Fruit fly (Drosophila melanogaster): ENCODE results near the gene CG34377.

The CG34377 gene

DNA sequence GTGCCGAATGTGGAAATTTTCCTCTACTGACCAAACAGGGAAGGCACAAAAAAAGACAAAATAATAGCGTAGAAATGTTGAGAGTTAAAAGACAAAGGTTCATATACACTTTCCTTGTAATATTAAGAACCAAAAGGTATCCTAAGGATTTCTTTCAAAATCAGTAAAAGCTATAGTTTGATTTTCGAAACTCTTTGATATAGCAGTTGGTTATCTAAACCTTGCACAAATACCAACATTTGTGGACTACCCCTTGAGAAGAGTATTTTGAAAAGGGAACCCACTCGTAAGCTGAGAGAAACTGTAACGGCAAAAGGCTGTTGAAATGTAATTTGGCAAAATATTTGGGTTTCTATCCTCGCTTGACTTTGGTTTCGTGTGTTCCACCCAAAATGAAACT is 54.1 kb downstream of the CG34377 start:
- TF ChIP-seq sage (GFP tag; optimal IDR thresholded peaks at IDR 0.05) (no peak), Myc (optimal IDR thresholded peaks at IDR 0.05) (no peak), tai (GFP tag; optimal IDR thresholded peaks at IDR 0.05) (no peak), Dfd (GFP tag; optimal IDR thresholded peaks at IDR 0.05) (no peak), OdsH (GFP tag; optimal IDR thresholded peaks at IDR 0.05) (no peak), dsf (GFP tag; optimal IDR thresholded peaks at IDR 0.05; ENCODE audit: borderline replicate concordance) (no peak), psq (GFP tag; optimal IDR thresholded peaks at IDR 0.05) (no peak), dmrt93B (GFP tag; optimal IDR thresholded peaks at IDR 0.05) (no peak), Hr78 (GFP tag; optimal IDR thresholded peaks at IDR 0.05) (no peak), Jra (GFP tag; optimal IDR thresholded peaks at IDR 0.05) (no peak), CG32264 (GFP tag; optimal IDR thresholded peaks at IDR 0.05) (no peak), Vsx2 (GFP tag; optimal IDR thresholded peaks at IDR 0.05; ENCODE audit: partially characterized antibody) (no peak), sv (GFP tag; optimal IDR thresholded peaks at IDR 0.05) (no peak), CG9705 (GFP tag; optimal IDR thresholded peaks at IDR 0.05) (no peak), Hr83 (GFP tag; optimal IDR thresholded peaks at IDR 0.05; ENCODE audit: poor library complexity, severe bottlenecking) (no peak)

DNA sequence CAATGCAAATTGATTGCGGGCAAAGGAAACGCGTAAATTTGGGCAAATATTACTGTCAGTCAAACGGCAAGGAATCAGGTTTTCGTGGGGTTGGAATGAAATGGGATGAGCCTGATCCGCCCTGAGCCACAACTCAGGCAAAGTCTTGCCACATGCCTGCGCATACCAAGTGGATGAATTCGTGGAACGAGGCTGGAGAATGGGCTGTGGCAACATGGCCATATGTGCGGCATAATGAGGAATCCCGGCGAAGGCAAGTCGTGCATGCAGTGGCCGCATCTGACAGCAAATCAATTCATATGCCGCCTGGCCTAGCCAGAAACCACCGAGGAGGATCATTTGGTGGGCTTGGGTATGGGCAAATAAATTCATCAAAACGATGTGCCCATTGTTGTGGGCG is 55.0 kb downstream of the CG34377 start:
- no peak for TF ChIP-seq br (GFP tag; optimal IDR thresholded peaks at IDR 0.05)
- no peak for TF ChIP-seq dl (GFP tag; optimal IDR thresholded peaks at IDR 0.05; ENCODE audit: insufficient read depth in 1 of 2, partially characterized antibody in 2 of 2)
- no peak for TF ChIP-seq h (GFP tag; optimal IDR thresholded peaks at IDR 0.05)
- no peak for TF ChIP-seq woc (GFP tag; optimal IDR thresholded peaks at IDR 0.05)
- TF ChIP-seq foxo (GFP tag; optimal IDR thresholded peaks at IDR 0.05) = no peak
- TF ChIP-seq sage (GFP tag; optimal IDR thresholded peaks at IDR 0.05) = no peak

DNA sequence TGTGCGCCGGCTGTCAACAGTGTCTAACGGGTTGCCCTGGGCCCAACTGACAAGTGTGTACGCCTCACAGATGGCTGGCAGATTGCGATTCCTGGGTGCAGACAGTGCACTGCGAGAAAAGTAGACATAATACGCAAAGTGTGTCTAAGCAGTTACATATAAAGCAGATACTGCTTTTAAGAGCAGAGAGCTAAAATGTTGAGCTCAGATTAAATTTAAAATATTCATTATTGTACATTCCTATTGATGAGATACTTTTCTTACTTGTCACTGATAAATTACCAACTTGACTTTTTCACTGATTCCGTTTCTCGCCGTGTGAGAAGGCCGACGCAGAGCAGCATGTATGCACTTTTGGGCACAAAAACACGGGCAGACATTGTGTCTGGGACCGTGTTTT is 56.6 kb downstream of the CG34377 start:
- TF ChIP-seq h (GFP tag; optimal IDR thresholded peaks at IDR 0.05) = peak; percentile 24
- peak; percentile 7 for TF ChIP-seq HLH106 (tag; optimal IDR thresholded peaks at IDR 0.05)
- TF ChIP-seq ey (GFP tag; optimal IDR thresholded peaks at IDR 0.05) = no peak
- TF ChIP-seq rgr (GFP tag; optimal IDR thresholded peaks at IDR 0.05) = no peak
- no peak for TF ChIP-seq dl (GFP tag; optimal IDR thresholded peaks at IDR 0.05; ENCODE audit: insufficient read depth in 1 of 2, partially characterized antibody in 2 of 2)
- TF ChIP-seq Hr78 (GFP tag; optimal IDR thresholded peaks at IDR 0.05) = no peak
- no peak for TF ChIP-seq CrebA (GFP tag; optimal IDR thresholded peaks at IDR 0.05; ENCODE audit: borderline replicate concordance)
- peak in 1 of 2 experiments; percentile 13 for TF ChIP-seq foxo (GFP tag; optimal IDR thresholded peaks at IDR 0.05)
- no peak for TF ChIP-seq br (GFP tag; optimal IDR thresholded peaks at IDR 0.05)
- no peak for TF ChIP-seq Jra (GFP tag; optimal IDR thresholded peaks at IDR 0.05)
- TF ChIP-seq pan (optimal IDR thresholded peaks at IDR 0.05) = no peak
- no peak for TF ChIP-seq GATAd (GFP tag; optimal IDR thresholded peaks at IDR 0.05)
- no peak for TF ChIP-seq Abd-B (GFP tag; optimal IDR thresholded peaks at IDR 0.05)
- no peak for TF ChIP-seq sv (GFP tag; optimal IDR thresholded peaks at IDR 0.05)
- no peak for TF ChIP-seq fru (GFP tag; optimal IDR thresholded peaks at IDR 0.05)
- TF ChIP-seq Hr83 (GFP tag; optimal IDR thresholded peaks at IDR 0.05; ENCODE audit: poor library complexity, severe bottlenecking) = no peak
- no peak for TF ChIP-seq OdsH (GFP tag; optimal IDR thresholded peaks at IDR 0.05)

DNA sequence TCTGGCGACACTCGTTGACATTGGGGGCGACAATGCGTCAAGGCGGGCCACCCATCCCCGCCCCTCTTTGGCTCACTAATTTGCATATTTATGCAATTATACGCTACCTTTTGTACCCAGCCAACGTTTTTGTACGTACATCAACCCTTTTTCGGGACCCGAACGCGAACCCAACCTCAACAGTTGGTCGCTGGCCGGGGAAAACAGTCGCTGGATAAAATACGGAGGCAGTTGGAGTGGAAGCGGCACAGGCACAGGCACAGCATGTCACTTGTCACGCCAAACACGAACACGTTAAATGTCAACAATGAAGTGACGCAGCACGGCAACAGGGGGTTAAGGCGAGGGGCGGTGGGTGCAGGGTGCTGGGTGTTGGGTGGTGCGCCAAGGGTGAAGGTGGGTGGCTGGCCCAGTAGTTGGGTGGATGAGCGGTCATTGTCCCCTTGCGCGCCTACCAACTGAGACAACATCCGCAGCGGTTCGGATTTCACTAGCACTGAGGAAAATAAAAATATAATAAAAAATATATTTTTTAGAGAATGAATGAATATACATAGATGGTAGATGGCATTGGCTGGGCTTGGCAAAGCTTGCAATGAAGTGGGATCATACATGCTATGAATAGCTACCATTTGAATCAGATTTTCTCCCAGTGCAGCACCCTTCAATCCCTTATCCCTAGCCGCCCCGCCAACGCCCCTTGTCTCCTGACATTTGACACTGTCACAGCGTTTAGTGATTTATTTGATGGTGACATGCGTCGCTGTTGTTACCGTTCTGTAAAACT is 63.0 kb downstream of the CG34377 start:
- TF ChIP-seq Hr83 (GFP tag; optimal IDR thresholded peaks at IDR 0.05; ENCODE audit: poor library complexity, severe bottlenecking) = no peak
- no peak for TF ChIP-seq OdsH (GFP tag; optimal IDR thresholded peaks at IDR 0.05)
- TF ChIP-seq woc (GFP tag; optimal IDR thresholded peaks at IDR 0.05) = no peak
- peak in 1 of 2 experiments; percentile 20 for TF ChIP-seq foxo (GFP tag; optimal IDR thresholded peaks at IDR 0.05)
- no peak for TF ChIP-seq HLH106 (tag; optimal IDR thresholded peaks at IDR 0.05)
- no peak for TF ChIP-seq ey (GFP tag; optimal IDR thresholded peaks at IDR 0.05)
- no peak for TF ChIP-seq br (GFP tag; optimal IDR thresholded peaks at IDR 0.05)

DNA sequence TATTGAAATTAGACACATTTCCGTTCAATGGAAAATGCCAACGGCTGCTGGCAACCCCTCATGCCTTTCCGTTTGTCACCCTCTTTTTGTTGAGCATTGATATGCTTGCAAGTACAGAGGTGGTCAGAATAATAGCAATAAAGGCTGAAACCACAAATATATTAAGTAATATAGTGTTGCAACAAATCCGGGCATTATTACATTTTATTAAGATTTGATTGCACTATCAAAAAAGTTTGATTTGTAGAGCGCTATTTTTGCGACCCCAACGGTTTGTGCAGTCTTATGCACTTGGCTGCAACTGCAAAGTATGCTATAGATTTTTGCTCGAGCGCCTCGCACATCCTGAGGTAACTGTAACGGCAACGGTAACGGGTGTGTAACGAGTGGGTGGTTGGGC is 63.7 kb downstream of the CG34377 start:
- no peak for TF ChIP-seq usp (GFP tag; optimal IDR thresholded peaks at IDR 0.05)
- peak; percentile 11 for TF ChIP-seq CG9705 (GFP tag; optimal IDR thresholded peaks at IDR 0.05)
- no peak for TF ChIP-seq tai (GFP tag; optimal IDR thresholded peaks at IDR 0.05)
- TF ChIP-seq Rel (GFP tag; optimal IDR thresholded peaks at IDR 0.05) = no peak
- no peak for TF ChIP-seq Rel (tag; optimal IDR thresholded peaks at IDR 0.05)
- peak; percentile 47 for TF ChIP-seq Hnf4 (GFP tag; optimal IDR thresholded peaks at IDR 0.05)
- peak; percentile 57 for TF ChIP-seq rgr (GFP tag; optimal IDR thresholded peaks at IDR 0.05)
- peak; percentile 37 for TF ChIP-seq HLH106 (tag; optimal IDR thresholded peaks at IDR 0.05)
- peak; percentile 40 for TF ChIP-seq Sp1 (GFP tag; optimal IDR thresholded peaks at IDR 0.05)
- TF ChIP-seq sage (GFP tag; optimal IDR thresholded peaks at IDR 0.05) = no peak
- no peak for TF ChIP-seq CrebA (GFP tag; optimal IDR thresholded peaks at IDR 0.05; ENCODE audit: borderline replicate concordance)
- no peak for TF ChIP-seq Hr78 (GFP tag; optimal IDR thresholded peaks at IDR 0.05)
- TF ChIP-seq OdsH (GFP tag; optimal IDR thresholded peaks at IDR 0.05) = peak; percentile 41
- TF ChIP-seq ey (GFP tag; optimal IDR thresholded peaks at IDR 0.05) = peak; percentile 70
- peak; percentile 72 for TF ChIP-seq h (GFP tag; optimal IDR thresholded peaks at IDR 0.05)
- peak; percentile 30 for TF ChIP-seq psq (GFP tag; optimal IDR thresholded peaks at IDR 0.05)
- TF ChIP-seq foxo (GFP tag; optimal IDR thresholded peaks at IDR 0.05) = peak in 1 of 2 experiments; percentile 69
- no peak for TF ChIP-seq lola (GFP tag; optimal IDR thresholded peaks at IDR 0.05)
- TF ChIP-seq br (GFP tag; optimal IDR thresholded peaks at IDR 0.05) = peak; percentile 52
- peak; percentile 29 for TF ChIP-seq brk (GFP tag; optimal IDR thresholded peaks at IDR 0.05)
- peak; percentile 57 for TF ChIP-seq fru (GFP tag; optimal IDR thresholded peaks at IDR 0.05)
- no peak for TF ChIP-seq Myc (optimal IDR thresholded peaks at IDR 0.05)
- peak; percentile 36 for TF ChIP-seq dmrt93B (GFP tag; optimal IDR thresholded peaks at IDR 0.05)

All from whole organism, wandering third instar larva.